Worm (Caenorhabditis elegans) whole organism, late embryonic: ENCODE data around the gene reps-1.
A peak's percentile ranks its signal among the peaks of the same experiment; 100 is the strongest.

Experiments used
- C38D4.7 ChIP-seq: fragments of 200-800 bp; sonication (Bioruptor generic); optimal IDR thresholded peaks from 2 replicates; lab custom pipeline; 2018; ENCODE audit warnings: mild to moderate bottlenecking, missing genetic modification characterization, moderate library complexity, missing compliant biosample characterization
- F13H6.1 ChIP-seq: sonication (generic microtip); optimal IDR thresholded peaks from 2 replicates; lab custom pipeline; 2016; ENCODE audit warnings: missing genetic modification characterization, missing compliant biosample characterization
- K02D7.2 ChIP-seq: sonication (generic microtip); optimal IDR thresholded peaks from 2 replicates; lab custom pipeline; 2017; ENCODE audit warnings: mild to moderate bottlenecking, missing genetic modification characterization, missing compliant biosample characterization
- T23F11.4 ChIP-seq: fragments of 200-800 bp; sonication (Bioruptor generic); optimal IDR thresholded peaks from 2 replicates; lab custom pipeline; 2018; ENCODE audit warnings: mild to moderate bottlenecking, missing genetic modification characterization, missing compliant biosample characterization
- Y22D7AL.16 ChIP-seq: sonication (generic microtip); optimal IDR thresholded peaks from 2 replicates; lab custom pipeline; 2016; ENCODE audit warnings: missing genetic modification characterization, missing compliant biosample characterization
- ceh-18 ChIP-seq: sonication (generic microtip); optimal IDR thresholded peaks from 2 replicates; lab custom pipeline; 2016; ENCODE audit warnings: missing genetic modification characterization, missing compliant biosample characterization
- ceh-2 ChIP-seq: sonication (generic microtip); optimal IDR thresholded peaks from 2 replicates; lab custom pipeline; 2016; ENCODE audit warnings: missing genotype, missing genetic modification characterization, missing compliant biosample characterization
- ceh-22 ChIP-seq: sonication (generic microtip); optimal IDR thresholded peaks from 2 replicates; lab custom pipeline; 2017; ENCODE audit warnings: missing biosample characterization, missing genetic modification characterization
- ceh-31 ChIP-seq: sonication (generic microtip); optimal IDR thresholded peaks from 2 replicates; lab custom pipeline; 2016; ENCODE audit warnings: missing genetic modification characterization, missing compliant biosample characterization
- ceh-48 ChIP-seq: sonication (generic microtip); optimal IDR thresholded peaks from 2 replicates; lab custom pipeline; 2016; ENCODE audit warnings: missing genetic modification characterization, inconsistent platforms, missing compliant biosample characterization
- ceh-6 ChIP-seq: fragments of 200-800 bp; sonication (Bioruptor generic); optimal IDR thresholded peaks from 2 replicates; lab custom pipeline; 2018; ENCODE audit warnings: mild to moderate bottlenecking, missing genetic modification characterization, missing compliant biosample characterization
- ceh-9 ChIP-seq: sonication (generic microtip); optimal IDR thresholded peaks from 2 replicates; lab custom pipeline; 2016; ENCODE audit warnings: mild to moderate bottlenecking, missing genetic modification characterization, inconsistent platforms, missing compliant biosample characterization
- che-1 ChIP-seq: sonication (generic microtip); optimal IDR thresholded peaks from 2 replicates; lab custom pipeline; 2016; ENCODE audit warnings: mild to moderate bottlenecking, missing genetic modification characterization, missing compliant biosample characterization
- dmd-4 ChIP-seq: sonication (generic microtip); optimal IDR thresholded peaks from 2 replicates; lab custom pipeline; 2016; ENCODE audit warnings: borderline replicate concordance, missing genetic modification characterization, missing compliant biosample characterization
- dve-1 ChIP-seq: sonication (generic microtip); optimal IDR thresholded peaks from 2 replicates; lab custom pipeline; 2017; ENCODE audit warnings: antibody characterized with exemption, mild to moderate bottlenecking, missing genetic modification characterization, missing compliant biosample characterization
- elt-2 ChIP-seq: sonication (generic microtip); optimal IDR thresholded peaks from 2 replicates; lab custom pipeline; 2016; ENCODE audit warnings: missing genetic modification reagents, missing genetic modification characterization, missing compliant biosample characterization
- elt-4 ChIP-seq: sonication (generic microtip); optimal IDR thresholded peaks from 2 replicates; lab custom pipeline; 2016; ENCODE audit warnings: missing genetic modification characterization, missing compliant biosample characterization
- ets-4 ChIP-seq: sonication (generic microtip); optimal IDR thresholded peaks from 2 replicates; lab custom pipeline; 2016; ENCODE audit warnings: missing genetic modification characterization, missing compliant biosample characterization
- fax-1 ChIP-seq: sonication (generic microtip); optimal IDR thresholded peaks from 2 replicates; lab custom pipeline; 2016; ENCODE audit warnings: missing genotype, missing genetic modification characterization, missing compliant biosample characterization
- hlh-6 ChIP-seq: sonication (generic microtip); optimal IDR thresholded peaks from 2 replicates; lab custom pipeline; 2016; ENCODE audit warnings: missing genotype, missing genetic modification characterization, missing compliant biosample characterization
- hlh-8 ChIP-seq: sonication (generic microtip); optimal IDR thresholded peaks from 2 replicates; lab custom pipeline; 2016; ENCODE audit warnings: missing genotype, missing genetic modification characterization, missing compliant biosample characterization
- lim-6 ChIP-seq: sonication (generic microtip); optimal IDR thresholded peaks from 2 replicates; lab custom pipeline; 2016; ENCODE audit warnings: missing genetic modification characterization, missing compliant biosample characterization
- lin-11 ChIP-seq: fragments of 200-800 bp; sonication (Bioruptor generic); optimal IDR thresholded peaks from 2 replicates; lab custom pipeline; 2018; ENCODE audit warnings: mild to moderate bottlenecking, missing genetic modification characterization, missing compliant biosample characterization
- nfya-1 ChIP-seq: sonication (generic microtip); optimal IDR thresholded peaks from 2 replicates; lab custom pipeline; 2017; ENCODE audit warnings: missing genetic modification characterization, mild to moderate bottlenecking, missing compliant biosample characterization, antibody characterized with exemption, moderate library complexity
- nhr-11 ChIP-seq: fragments of 150-350 bp; optimal IDR thresholded peaks from 2 replicates; lab custom pipeline; 2014; ENCODE audit warnings: missing biosample characterization, missing genetic modification characterization
- nhr-232 ChIP-seq: sonication (generic microtip); optimal IDR thresholded peaks from 2 replicates; lab custom pipeline; 2016; ENCODE audit warnings: missing genetic modification characterization, missing compliant biosample characterization
- odd-2 ChIP-seq: sonication (generic microtip); optimal IDR thresholded peaks from 2 replicates; lab custom pipeline; 2017; ENCODE audit warnings: antibody characterized with exemption, mild to moderate bottlenecking, missing genetic modification characterization, missing compliant biosample characterization
- pat-9 ChIP-seq: fragments of 200-800 bp; sonication (Bioruptor generic); optimal IDR thresholded peaks from 2 replicates; lab custom pipeline; 2018; ENCODE audit warnings: mild to moderate bottlenecking, missing genetic modification characterization, moderate library complexity, missing compliant biosample characterization
- pax-1 ChIP-seq: fragments of 150-350 bp; optimal IDR thresholded peaks from 2 replicates; lab custom pipeline; 2014; ENCODE audit warnings: missing biosample characterization, missing genetic modification characterization
- pha-4 ChIP-seq: fragments of 150-350 bp; optimal IDR thresholded peaks from 2 replicates; lab custom pipeline; 2018; ENCODE audit warnings: missing biosample characterization, missing genetic modification reagents, missing genetic modification characterization
- pqm-1 ChIP-seq: sonication (generic microtip); optimal IDR thresholded peaks from 2 replicates; lab custom pipeline; 2016; ENCODE audit warnings: missing genetic modification characterization, missing compliant biosample characterization
- ref-2 ChIP-seq: sonication (generic microtip); optimal IDR thresholded peaks from 2 replicates; lab custom pipeline; 2016; ENCODE audit warnings: missing genetic modification characterization, missing compliant biosample characterization
- rnt-1 ChIP-seq: sonication (generic microtip); optimal IDR thresholded peaks from 2 replicates; lab custom pipeline; 2016; ENCODE audit warnings: missing genetic modification characterization, missing compliant biosample characterization
- sox-2 ChIP-seq: fragments of 200-800 bp; sonication (Bioruptor generic); IDR thresholded peaks from 2 replicates; pipeline ENCODE4 v1.3.6; 2022; ENCODE audit warnings: missing genetic modification reagents, missing genetic modification characterization, missing compliant biosample characterization
- sox-4 ChIP-seq: sonication (generic microtip); optimal IDR thresholded peaks from 2 replicates; lab custom pipeline; 2017; ENCODE audit warnings: mild to moderate bottlenecking, missing genetic modification characterization, inconsistent platforms, missing compliant biosample characterization
- syd-9 ChIP-seq: sonication (generic microtip); optimal IDR thresholded peaks from 2 replicates; lab custom pipeline; 2016; ENCODE audit warnings: mild to moderate bottlenecking, missing genetic modification characterization, moderate library complexity, missing compliant biosample characterization
- ttx-3 ChIP-seq: sonication (generic microtip); optimal IDR thresholded peaks from 2 replicates; lab custom pipeline; 2016; ENCODE audit warnings: missing genetic modification reagents, missing genetic modification characterization, missing compliant biosample characterization
- unc-42 ChIP-seq: sonication (generic microtip); optimal IDR thresholded peaks from 2 replicates; lab custom pipeline; 2016; ENCODE audit warnings: missing genotype, missing genetic modification characterization, missing compliant biosample characterization
- unc-55 ChIP-seq: sonication (generic microtip); optimal IDR thresholded peaks from 2 replicates; lab custom pipeline; 2017; ENCODE audit warnings: missing biosample characterization, missing genetic modification reagents, missing genetic modification characterization
- unc-86 ChIP-seq: sonication (generic microtip); optimal IDR thresholded peaks from 2 replicates; lab custom pipeline; 2016; ENCODE audit warnings: missing genetic modification characterization, missing compliant biosample characterization
- zip-5 ChIP-seq: sonication (generic microtip); optimal IDR thresholded peaks from 2 replicates; lab custom pipeline; 2016; ENCODE audit warnings: missing genetic modification characterization, missing compliant biosample characterization
- ztf-16 ChIP-seq: sonication (generic microtip); optimal IDR thresholded peaks from 2 replicates; lab custom pipeline; 2017; ENCODE audit warnings: missing genetic modification characterization, missing compliant biosample characterization

The reps-1 gene

ce11 chrV:19010405-19010804 lies 20.1 kb upstream of the reps-1 start:
- TF ChIP-seq fax-1 (no peak), ceh-48 (tag; lab: Kevin White, UChicago) (peak; percentile 45), odd-2 (tag; lab: Kevin White, UChicago) (no peak)

- TF ChIP-seq sox-4 (no peak), ceh-6 (GFP tag; lab: Kevin White, UChicago) (no peak), nhr-232 (no peak), hlh-6 (tag; lab: Kevin White, UChicago) (no peak), unc-42 (no peak), ceh-18 (tag; lab: Kevin White, UChicago) (no peak), nhr-11 (no peak), rnt-1 (tag; lab: Kevin White, UChicago) (no peak), lim-6 (tag; lab: Kevin White, UChicago) (no peak), ref-2 (tag; lab: Kevin White, UChicago) (no peak), ztf-16 (tag; lab: Kevin White, UChicago) (no peak), pqm-1 (tag; lab: Kevin White, UChicago) (no peak), lin-11 (tag; lab: Kevin White, UChicago) (no peak), elt-4 (tag; lab: Kevin White, UChicago) (no peak), C38D4.7 (GFP tag; lab: Kevin White, UChicago) (no peak), elt-2 (no peak), fax-1 (no peak)
Observed at ce11 chrV:19001656-19002055, 11.4 kb upstream of the reps-1 start, which contains the start of gene Y39B6A.33. Y39B6A.33 (plus strand) TSS chrV:19001956.

- TF ChIP-seq ttx-3 (no peak), ceh-9 (tag; lab: Kevin White, UChicago) (no peak), syd-9 (tag; lab: Kevin White, UChicago) (no peak), elt-2 (peak; percentile 16), unc-86 (tag; lab: Kevin White, UChicago) (peak; percentile 27), F13H6.1 (tag; lab: Kevin White, UChicago) (no peak), nfya-1 (tag; lab: Kevin White, UChicago) (peak; percentile 5), pax-1 (tag; lab: Kevin White, UChicago) (no peak), pat-9 (tag; lab: Kevin White, UChicago) (no peak), sox-2 (GFP tag; lab: Robert Waterston, UW) (no peak), che-1 (tag; lab: Kevin White, UChicago) (no peak), unc-42 (peak; percentile 23), K02D7.2 (tag; lab: Kevin White, UChicago) (peak; percentile 1)
Observed at ce11 chrV:19001016-19001415, 10.7 kb upstream of the reps-1 start, which contains the start of gene Y39B6A.34. Y39B6A.34 (plus strand) TSS chrV:19001018.

ce11 chrV:19000542-19000941 lies 10.2 kb upstream of the reps-1 start:
- TF ChIP-seq pax-1 (tag; lab: Kevin White, UChicago) (no peak), dmd-4 (tag; lab: Kevin White, UChicago) (no peak), pha-4 (tag; lab: Kevin White, UChicago) (no peak), K02D7.2 (tag; lab: Kevin White, UChicago) (no peak), nhr-11 (no peak)
- TF ChIP-seq, all 69 proteins: peak for 0

ce11 chrV:18998045-18998444 lies 7.7 kb upstream of the reps-1 start, which contains the start of gene tgt-2:
tgt-2 (plus strand) TSS chrV:18998345.
- TF ChIP-seq lin-11 (tag; lab: Kevin White, UChicago): no peak
- TF ChIP-seq ceh-31 (tag; lab: Kevin White, UChicago): no peak
- no peak for TF ChIP-seq Y22D7AL.16 (tag; lab: Kevin White, UChicago)
- TF ChIP-seq nhr-11: no peak
- no peak for TF ChIP-seq F13H6.1 (tag; lab: Kevin White, UChicago)
- no peak for TF ChIP-seq dve-1
- no peak for TF ChIP-seq ceh-22 (tag; lab: Kevin White, UChicago)
- TF ChIP-seq fax-1: no peak
- no peak for TF ChIP-seq zip-5 (tag; lab: Kevin White, UChicago)
- no peak for TF ChIP-seq hlh-8 (tag; lab: Kevin White, UChicago)
- TF ChIP-seq sox-2 (GFP tag; lab: Robert Waterston, UW): no peak
- TF ChIP-seq unc-55 (GFP tag; lab: Kevin White, UChicago): no peak
- no peak for TF ChIP-seq nhr-232
- no peak for TF ChIP-seq ets-4 (tag; lab: Kevin White, UChicago)
- no peak for TF ChIP-seq ceh-18 (tag; lab: Kevin White, UChicago)
- TF ChIP-seq T23F11.4: no peak
- no peak for TF ChIP-seq ceh-2
- TF ChIP-seq sox-4: no peak
- TF ChIP-seq unc-86 (tag; lab: Kevin White, UChicago): no peak
